Fruit fly (Drosophila melanogaster): ENCODE measurements around the gene eIF4EHP.

Gene eIF4EHP

DNA sequence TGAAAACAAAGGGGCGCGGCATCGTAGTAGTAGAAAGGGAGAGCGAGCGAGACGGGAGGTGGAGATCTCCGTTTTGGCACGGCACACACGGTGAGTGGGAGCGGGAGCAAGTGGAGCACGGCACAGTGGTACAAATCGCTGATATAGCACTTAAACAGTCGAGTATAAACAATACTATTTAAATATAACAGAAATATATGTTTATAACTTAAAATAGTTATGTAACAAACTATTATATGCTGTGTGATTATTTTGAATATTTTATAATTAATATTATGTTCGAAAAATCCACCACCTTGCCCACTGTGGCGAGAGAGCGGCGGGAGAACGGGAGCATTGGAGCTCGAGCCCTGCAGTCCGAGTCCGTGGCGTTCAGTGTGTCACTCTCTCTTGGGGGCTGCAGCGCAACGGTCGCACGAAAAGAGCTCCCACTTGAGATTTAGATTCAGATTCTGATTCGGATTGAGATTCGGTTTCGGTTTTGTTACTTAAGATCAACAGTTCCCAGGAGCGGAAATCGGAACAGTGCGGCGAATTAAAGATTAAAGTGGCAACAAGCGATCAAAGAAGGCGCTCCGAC is 32.3 kb upstream of the eIF4EHP start, which contains the start of gene Kal1:
Kal1 (plus strand) TSS at position 383 of the 580 bp plus-strand sequence.
- peak; percentile 72 for TF ChIP-seq dsf (GFP tag; optimal IDR thresholded peaks at IDR 0.05; ENCODE audit: borderline replicate concordance)
- TF ChIP-seq h (GFP tag; optimal IDR thresholded peaks at IDR 0.05) = peak; percentile 98
- TF ChIP-seq Myc (optimal IDR thresholded peaks at IDR 0.05) = no peak
- TF ChIP-seq foxo (GFP tag; optimal IDR thresholded peaks at IDR 0.05) = peak; percentile 7 to 98
- peak; percentile 80 for TF ChIP-seq Jra (GFP tag; optimal IDR thresholded peaks at IDR 0.05)
- peak; percentile 96 for TF ChIP-seq psq (GFP tag; optimal IDR thresholded peaks at IDR 0.05)
- peak in 1 of 2 experiments; percentile 50 for TF ChIP-seq dl (GFP tag; optimal IDR thresholded peaks at IDR 0.05; ENCODE audit: insufficient read depth in 1 of 2, partially characterized antibody in 2 of 2)
- peak; percentile 60 for TF ChIP-seq Mio (GFP tag; optimal IDR thresholded peaks at IDR 0.05)
- TF ChIP-seq Sp1 (GFP tag; optimal IDR thresholded peaks at IDR 0.05) = peak; percentile 99
- TF ChIP-seq Abd-B (GFP tag; optimal IDR thresholded peaks at IDR 0.05) = no peak
- no peak for TF ChIP-seq Vsx2 (GFP tag; optimal IDR thresholded peaks at IDR 0.05; ENCODE audit: partially characterized antibody)
- peak; percentile 94 for TF ChIP-seq dmrt93B (GFP tag; optimal IDR thresholded peaks at IDR 0.05)
- TF ChIP-seq Hr78 (GFP tag; optimal IDR thresholded peaks at IDR 0.05) = no peak
- peak; percentile 90 for TF ChIP-seq ey (GFP tag; optimal IDR thresholded peaks at IDR 0.05)
- peak; percentile 98 for TF ChIP-seq Rel (GFP tag; optimal IDR thresholded peaks at IDR 0.05)
- TF ChIP-seq Rel (tag; optimal IDR thresholded peaks at IDR 0.05) = peak; percentile 88
- no peak for TF ChIP-seq N (GFP tag; optimal IDR thresholded peaks at IDR 0.05)
- TF ChIP-seq Dfd (GFP tag; optimal IDR thresholded peaks at IDR 0.05) = no peak
- no peak for TF ChIP-seq jim (GFP tag; optimal IDR thresholded peaks at IDR 0.05)
- peak; percentile 85 for TF ChIP-seq woc (GFP tag; optimal IDR thresholded peaks at IDR 0.05)
- TF ChIP-seq HLH106 (tag; optimal IDR thresholded peaks at IDR 0.05) = peak; percentile 98
- peak; percentile 91 for TF ChIP-seq CG9705 (GFP tag; optimal IDR thresholded peaks at IDR 0.05)
- TF ChIP-seq fru (GFP tag; optimal IDR thresholded peaks at IDR 0.05) = peak; percentile 96
- peak; percentile 95 for TF ChIP-seq sage (GFP tag; optimal IDR thresholded peaks at IDR 0.05)
- TF ChIP-seq Hnf4 (GFP tag; optimal IDR thresholded peaks at IDR 0.05) = peak; percentile 93
- TF ChIP-seq rgr (GFP tag; optimal IDR thresholded peaks at IDR 0.05) = peak; percentile 98
- TF ChIP-seq pan (optimal IDR thresholded peaks at IDR 0.05) = no peak
- TF ChIP-seq tai (GFP tag; optimal IDR thresholded peaks at IDR 0.05) = no peak
- peak; percentile 55 for TF ChIP-seq Dif (GFP tag; optimal IDR thresholded peaks at IDR 0.05; ENCODE audit: partially characterized antibody)
- no peak for TF ChIP-seq Hr83 (GFP tag; optimal IDR thresholded peaks at IDR 0.05; ENCODE audit: poor library complexity, severe bottlenecking)
- peak; percentile 93 for TF ChIP-seq br (GFP tag; optimal IDR thresholded peaks at IDR 0.05)
- TF ChIP-seq CrebA (GFP tag; optimal IDR thresholded peaks at IDR 0.05; ENCODE audit: borderline replicate concordance) = no peak
- no peak for TF ChIP-seq lola (GFP tag; optimal IDR thresholded peaks at IDR 0.05)
- TF ChIP-seq usp (GFP tag; optimal IDR thresholded peaks at IDR 0.05) = no peak
- peak; percentile 98 for TF ChIP-seq OdsH (GFP tag; optimal IDR thresholded peaks at IDR 0.05)
- peak; percentile 96 for TF ChIP-seq brk (GFP tag; optimal IDR thresholded peaks at IDR 0.05)
- no peak for TF ChIP-seq GATAd (GFP tag; optimal IDR thresholded peaks at IDR 0.05)
- TF ChIP-seq sv (GFP tag; optimal IDR thresholded peaks at IDR 0.05) = peak; percentile 65
- TF ChIP-seq CG32264 (GFP tag; optimal IDR thresholded peaks at IDR 0.05) = peak; percentile 84

DNA sequence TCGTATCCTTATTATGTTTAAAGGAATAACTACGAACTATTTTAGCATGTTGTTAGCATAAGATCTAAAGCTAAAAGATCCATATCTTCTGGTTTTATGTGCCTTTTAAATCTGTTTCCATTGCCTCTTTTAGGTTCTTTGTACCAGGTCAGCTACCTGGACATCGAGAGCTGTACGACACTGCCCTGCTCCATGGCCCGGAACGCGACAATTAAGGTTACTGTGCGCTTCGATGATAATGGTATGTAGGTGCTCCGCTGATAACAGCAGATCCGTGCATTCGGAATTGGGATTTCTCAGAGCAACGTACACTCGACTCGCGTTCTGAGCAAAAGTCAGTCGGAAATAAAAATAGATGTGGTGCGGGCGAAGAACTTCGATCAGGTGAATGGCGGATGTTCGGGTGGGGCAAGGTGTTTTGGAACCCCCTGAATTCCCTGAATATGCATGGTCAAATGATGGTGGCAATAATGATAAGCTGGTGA is 30.9 kb upstream of the eIF4EHP start:
- TF ChIP-seq Dif (GFP tag; optimal IDR thresholded peaks at IDR 0.05; ENCODE audit: partially characterized antibody) (no peak), Hr78 (GFP tag; optimal IDR thresholded peaks at IDR 0.05) (no peak), Rel (GFP tag; optimal IDR thresholded peaks at IDR 0.05) (no peak), Rel (tag; optimal IDR thresholded peaks at IDR 0.05) (peak; percentile 92)
